Worm (Caenorhabditis elegans): ENCODE data around the gene him-17.
"Not testable (repeated sequence)": the region's sequence is repeated elsewhere in the genome, so short reads cannot be mapped to it uniquely, and the experiment has no call there.

him-17 gene

DNA sequence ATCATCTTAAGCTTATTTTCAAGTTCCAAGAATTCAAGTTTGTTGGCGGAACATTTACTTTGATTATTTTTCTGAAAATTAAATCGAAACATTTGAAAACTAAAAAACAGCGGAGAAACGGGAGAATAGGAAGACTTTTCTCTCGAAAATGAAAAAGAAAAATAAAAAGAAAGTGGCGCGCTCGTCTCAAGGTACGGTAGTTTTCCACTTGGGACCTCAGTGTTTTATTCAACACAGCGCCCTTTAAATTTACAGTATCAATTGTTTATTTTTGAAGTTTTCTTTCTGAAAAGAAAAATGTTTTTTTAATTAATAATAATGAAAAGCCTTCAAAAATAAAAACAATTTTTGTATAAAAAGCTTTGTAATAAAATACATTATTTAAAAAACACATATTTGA is 45.0 kb upstream of the him-17 start (continued):
- TF ChIP-seq dpff-1 (tag; optimal IDR thresholded peaks at IDR 0.05) = no peak
- no peak for TF ChIP-seq egrh-3 (GFP tag; IDR thresholded peaks at IDR 0.05)
- TF ChIP-seq madf-6 (GFP tag; IDR thresholded peaks at IDR 0.05) = peak; percentile 93
- 0 out of 2 replicates have a peak, but pooled peaks have one; percentile 11 for TF ChIP-seq B0019.2 (GFP tag; conservative IDR thresholded peaks at IDR 0.05)
- TF ChIP-seq dpl-1 (GFP tag; optimal IDR thresholded peaks at IDR 0.05) = peak; percentile 50
- no peak for TF ChIP-seq mes-4 (tag; optimal IDR thresholded peaks at IDR 0.05)
- no peak for TF ChIP-seq hmg-1.2 (GFP tag; IDR thresholded peaks at IDR 0.05)
- TF ChIP-seq lsy-27 (tag; optimal IDR thresholded peaks at IDR 0.05; ENCODE audit: borderline replicate concordance, insufficient read depth) = no peak
- no peak for TF ChIP-seq hlh-12 (tag; optimal IDR thresholded peaks at IDR 0.05)
- no peak for TF ChIP-seq tbx-9 (tag; optimal IDR thresholded peaks at IDR 0.05; ENCODE audit: borderline replicate concordance)
- TF ChIP-seq xnd-1 (tag; optimal IDR thresholded peaks at IDR 0.05) = peak; percentile 85
- TF ChIP-seq lin-26 (GFP tag; IDR thresholded peaks at IDR 0.05) = no peak
- TF ChIP-seq F55B11.4 (tag; optimal IDR thresholded peaks at IDR 0.05; ENCODE audit: borderline replicate concordance, insufficient read depth) = no peak
- peak; percentile 93 for TF ChIP-seq efl-1 (GFP tag; optimal IDR thresholded peaks at IDR 0.05)
- TF ChIP-seq F23B12.7 (tag; optimal IDR thresholded peaks at IDR 0.05; ENCODE audit: insufficient read depth) = no peak
- no peak for TF ChIP-seq ceh-40 (GFP tag; IDR thresholded peaks at IDR 0.05)
- TF ChIP-seq die-1 (tag; optimal IDR thresholded peaks at IDR 0.05) = no peak
- no peak for TF ChIP-seq egl-44 (GFP tag; IDR thresholded peaks at IDR 0.05)
- no peak for TF ChIP-seq F10E7.11 (tag; optimal IDR thresholded peaks at IDR 0.05)
- TF ChIP-seq sptf-2 (GFP tag; optimal IDR thresholded peaks at IDR 0.05) = no peak

DNA sequence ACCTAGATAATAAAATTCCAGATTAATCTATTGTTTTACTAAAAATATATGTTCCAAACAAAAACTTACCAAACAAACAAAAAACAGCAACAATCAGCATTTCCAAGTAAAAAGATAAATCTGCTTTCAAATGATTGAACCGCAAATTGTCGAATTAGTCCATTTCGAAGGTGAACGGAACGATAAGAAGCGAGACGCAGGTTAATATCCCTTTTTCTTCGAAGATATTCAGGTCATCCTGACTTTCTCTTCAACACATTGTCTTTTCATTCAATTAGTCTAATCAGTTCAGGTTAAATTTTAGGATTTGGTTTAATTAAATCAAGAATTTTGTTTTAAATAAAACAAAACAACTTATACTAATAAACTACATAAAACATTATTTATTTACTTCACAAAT is 43.1 kb upstream of the him-17 start, which contains the start of gene B0365.9:
TSS of gene B0365.9 (minus strand) at position 186 of the 400 bp plus-strand sequence.
- TF ChIP-seq egl-18 (GFP tag; IDR thresholded peaks at IDR 0.05) (no peak), F52B5.7 (tag; optimal IDR thresholded peaks at IDR 0.05) (no peak), lag-1 (GFP tag; IDR thresholded peaks at IDR 0.05) (no peak), ceh-27 (GFP tag; optimal IDR thresholded peaks at IDR 0.05) (no peak), die-1 (tag; optimal IDR thresholded peaks at IDR 0.05) (no peak), lsl-1 (GFP tag; optimal IDR thresholded peaks at IDR 0.05) (no peak), dpff-1 (tag; optimal IDR thresholded peaks at IDR 0.05) (no peak), lin-35 (GFP tag; optimal IDR thresholded peaks at IDR 0.05) (no peak), B0261.1 (tag; optimal IDR thresholded peaks at IDR 0.05) (no peak), snpc-3.4 (tag; optimal IDR thresholded peaks at IDR 0.05) (no peak), ztf-6 (GFP tag; IDR thresholded peaks at IDR 0.05) (no peak), nhr-120 (GFP tag; IDR thresholded peaks at IDR 0.05) (no peak), hsf-1 (GFP tag; IDR thresholded peaks at IDR 0.05) (no peak), K12H6.12 (tag; optimal IDR thresholded peaks at IDR 0.05) (no peak), nfya-1 (tag; optimal IDR thresholded peaks at IDR 0.05; ENCODE audit: borderline replicate concordance, insufficient read depth) (no peak), nhr-80 (tag; optimal IDR thresholded peaks at IDR 0.05) (no peak), sptf-2 (GFP tag; optimal IDR thresholded peaks at IDR 0.05) (no peak), egrh-3 (GFP tag; IDR thresholded peaks at IDR 0.05) (no peak), C06A6.2 (GFP tag; conservative IDR thresholded peaks at IDR 0.05) (no peak)

DNA sequence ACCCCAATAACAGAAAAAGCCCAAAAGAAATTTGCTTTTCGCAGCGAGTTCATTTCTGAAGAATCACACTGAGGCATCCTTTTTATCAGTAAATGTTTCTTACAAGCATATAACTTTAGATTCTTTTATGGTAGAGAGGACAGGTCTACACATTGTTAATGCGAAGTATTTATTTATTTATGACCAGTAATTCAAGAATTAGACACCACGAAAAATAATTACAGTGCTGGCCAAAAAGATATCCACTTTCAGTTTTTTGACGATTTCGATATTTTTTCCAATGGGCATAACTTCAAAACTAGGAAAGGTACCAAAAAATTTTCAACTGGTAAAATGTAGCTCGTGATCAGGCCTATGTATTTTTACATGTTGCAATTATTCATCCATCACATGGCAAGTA is 41.7 kb upstream of the him-17 start, which contains the start of gene clec-225:
TSS of gene clec-225 (minus strand) at position 101 of the 400 bp plus-strand sequence.
- not testable (repeated sequence) for TF ChIP-seq attf-3 (GFP tag; conservative IDR thresholded peaks at IDR 0.05); somi-1 (GFP tag; optimal IDR thresholded peaks at IDR 0.05); madf-10 (tag; optimal IDR thresholded peaks at IDR 0.05)
